Worm (Caenorhabditis elegans) whole organism, late embryonic: ENCODE results near the gene aat-2.

ENCODE experiments used
- C38D4.7 ChIP-seq: fragments of 200-800 bp; sonication (Bioruptor generic); optimal IDR thresholded peaks from 2 replicates; lab custom pipeline; 2018; ENCODE audit warnings: mild to moderate bottlenecking, missing genetic modification characterization, moderate library complexity, missing compliant biosample characterization
- ceh-14 ChIP-seq: sonication (generic microtip); optimal IDR thresholded peaks from 2 replicates; lab custom pipeline; 2016; ENCODE audit warnings: missing genotype, missing genetic modification characterization, missing compliant biosample characterization
- elt-2 ChIP-seq: sonication (generic microtip); optimal IDR thresholded peaks from 2 replicates; lab custom pipeline; 2016; ENCODE audit warnings: missing genetic modification reagents, missing genetic modification characterization, missing compliant biosample characterization
- lin-11 ChIP-seq: fragments of 200-800 bp; sonication (Bioruptor generic); optimal IDR thresholded peaks from 2 replicates; lab custom pipeline; 2018; ENCODE audit warnings: mild to moderate bottlenecking, missing genetic modification characterization, missing compliant biosample characterization
- npax-4 ChIP-seq: sonication (generic microtip); optimal IDR thresholded peaks from 2 replicates; lab custom pipeline; 2016; ENCODE audit warnings: missing genetic modification characterization, missing compliant biosample characterization
- pag-3 ChIP-seq: sonication (generic microtip); optimal IDR thresholded peaks from 2 replicates; lab custom pipeline; 2016; ENCODE audit warnings: missing compliant biosample characterization, missing genetic modification characterization, borderline replicate concordance
- pha-4 ChIP-seq: fragments of 150-350 bp; optimal IDR thresholded peaks from 2 replicates; lab custom pipeline; 2018; ENCODE audit warnings: missing biosample characterization, missing genetic modification reagents, missing genetic modification characterization
- pqm-1 ChIP-seq: sonication (generic microtip); optimal IDR thresholded peaks from 2 replicates; lab custom pipeline; 2016; ENCODE audit warnings: missing genetic modification characterization, missing compliant biosample characterization
- sdc-2 ChIP-seq: sonication (generic microtip); optimal IDR thresholded peaks from 2 replicates; lab custom pipeline; 2016; ENCODE audit warnings: missing genotype, missing genetic modification characterization, missing compliant biosample characterization
- ttx-3 ChIP-seq: sonication (generic microtip); optimal IDR thresholded peaks from 2 replicates; lab custom pipeline; 2016; ENCODE audit warnings: missing genetic modification reagents, missing genetic modification characterization, missing compliant biosample characterization
- ztf-16 ChIP-seq: sonication (generic microtip); optimal IDR thresholded peaks from 2 replicates; lab custom pipeline; 2017; ENCODE audit warnings: missing genetic modification characterization, missing compliant biosample characterization

ce11 chrV:9255480-9255879 is 9.3 kb upstream of the aat-2 start:
- no peak for TF ChIP-seq pag-3 (tag; lab: Kevin White, UChicago)
- TF ChIP-seq ceh-14: no peak
- no peak for TF ChIP-seq pqm-1 (tag; lab: Kevin White, UChicago)
- TF ChIP-seq npax-4 (tag; lab: Kevin White, UChicago): no peak
- TF ChIP-seq lin-11 (tag; lab: Kevin White, UChicago): no peak
- no peak for TF ChIP-seq elt-2
- no peak for TF ChIP-seq ztf-16 (tag; lab: Kevin White, UChicago)
- TF ChIP-seq C38D4.7 (GFP tag; lab: Kevin White, UChicago): no peak
- no peak for TF ChIP-seq ttx-3 (tag; lab: Kevin White, UChicago)
- no peak for TF ChIP-seq sdc-2 (tag; lab: Kevin White, UChicago)
- TF ChIP-seq pha-4 (tag; lab: Kevin White, UChicago): no peak
